Worm (Caenorhabditis elegans): ENCODE results near the gene slc-17.5.
A peak's percentile ranks its signal among the peaks of the same experiment; 100 is the strongest.

slc-17.5 gene

ce11 chrV:8300935-8301535, 16.3 kb upstream of the slc-17.5 start, which contains the start of gene W02D7.6:
Gene W02D7.6 (minus strand): TSS chrV:8301507.
- TF ChIP-seq snu-23 (GFP tag; optimal IDR thresholded peaks at IDR 0.05), result peak; percentile 3
- no peak for TF ChIP-seq mab-9 (GFP tag; IDR thresholded peaks at IDR 0.05)
- no peak for TF ChIP-seq mdl-1 (tag; optimal IDR thresholded peaks at IDR 0.05)
- peak; percentile 13 for TF ChIP-seq ama-1 (optimal IDR thresholded peaks at IDR 0.05)
- no peak for TF ChIP-seq sox-4 (tag; optimal IDR thresholded peaks at IDR 0.05)
- TF ChIP-seq lsy-2 (tag; optimal IDR thresholded peaks at IDR 0.05), result peak in 1 of 2 experiments; percentile 17
- TF ChIP-seq dpl-1 (GFP tag; optimal IDR thresholded peaks at IDR 0.05), result peak in 2 of 3 experiments; percentile 13 to 57
- TF ChIP-seq lin-35 (GFP tag; optimal IDR thresholded peaks at IDR 0.05), result peak in 1 of 2 experiments; percentile 43
- no peak for TF ChIP-seq C34B4.2 (tag; optimal IDR thresholded peaks at IDR 0.05)
- peak; percentile 25 for TF ChIP-seq nhr-47 (tag; optimal IDR thresholded peaks at IDR 0.05)
- no peak for TF ChIP-seq ztf-11 (tag; optimal IDR thresholded peaks at IDR 0.05)
- TF ChIP-seq tlp-1 (tag; optimal IDR thresholded peaks at IDR 0.05), result no peak
- no peak for TF ChIP-seq pax-3 (tag; optimal IDR thresholded peaks at IDR 0.05)
- no peak for TF ChIP-seq unc-130 (tag; optimal IDR thresholded peaks at IDR 0.05)
- TF ChIP-seq skn-1 (tag; optimal IDR thresholded peaks at IDR 0.05), result no peak
- no peak for TF ChIP-seq nhr-19 (GFP tag; conservative IDR thresholded peaks at IDR 0.05)
- TF ChIP-seq alr-1 (tag; optimal IDR thresholded peaks at IDR 0.05; ENCODE audit: borderline replicate concordance), result no peak
- TF ChIP-seq nhr-90 (tag; optimal IDR thresholded peaks at IDR 0.05; ENCODE audit: poor library complexity), result peak; percentile 12
- no peak for TF ChIP-seq irx-1 (tag; optimal IDR thresholded peaks at IDR 0.05)
- no peak for TF ChIP-seq grh-1 (GFP tag; IDR thresholded peaks at IDR 0.05)
- TF ChIP-seq nhr-76 (tag; optimal IDR thresholded peaks at IDR 0.05), result no peak
- TF ChIP-seq lin-39 (tag; optimal IDR thresholded peaks at IDR 0.05), result no peak
- TF ChIP-seq efl-1 (optimal IDR thresholded peaks at IDR 0.05), result peak; percentile 10 to 27
- TF ChIP-seq efl-1 (GFP tag; optimal IDR thresholded peaks at IDR 0.05 in 1 of 2), result peak; percentile 43 to 89
- TF ChIP-seq ceh-82 (tag; optimal IDR thresholded peaks at IDR 0.05), result no peak
- no peak for TF ChIP-seq swsn-7 (tag; optimal IDR thresholded peaks at IDR 0.05)
- TF ChIP-seq nhr-77 (tag; optimal IDR thresholded peaks at IDR 0.05), result no peak
- no peak for TF ChIP-seq pqm-1 (tag; optimal IDR thresholded peaks at IDR 0.05)
- no peak for TF ChIP-seq sptf-1 (tag; optimal IDR thresholded peaks at IDR 0.05)
- peak; percentile 18 for TF ChIP-seq nhr-71 (tag; optimal IDR thresholded peaks at IDR 0.05)
- no peak for TF ChIP-seq Y116A8C.19 (tag; optimal IDR thresholded peaks at IDR 0.05; ENCODE audit: borderline replicate concordance)

- TF ChIP-seq hlh-4 (tag; optimal IDR thresholded peaks at IDR 0.05) (peak; percentile 68), efl-1 (optimal IDR thresholded peaks at IDR 0.05) (no peak), efl-1 (GFP tag; optimal IDR thresholded peaks at IDR 0.05 in 1 of 2) (peak in 1 of 2 experiments; percentile 69), sup-37 (GFP tag; optimal IDR thresholded peaks at IDR 0.05) (no peak), nhr-71 (tag; optimal IDR thresholded peaks at IDR 0.05) (no peak)
Measured at ce11 chrV:8299191-8299854, 14.6 kb upstream of the slc-17.5 start, which contains the start of gene W02D7.5. Gene W02D7.5 (minus strand): TSS chrV:8299241.

- TF ChIP-seq unc-30 (tag; optimal IDR thresholded peaks at IDR 0.05), result no peak
- TF ChIP-seq efl-3 (GFP tag; optimal IDR thresholded peaks at IDR 0.05), result no peak
- no peak for TF ChIP-seq lin-14 (GFP tag; optimal IDR thresholded peaks at IDR 0.05)
- TF ChIP-seq isw-1 (GFP tag; IDR thresholded peaks at IDR 0.05), result no peak
- no peak for TF ChIP-seq zip-4 (GFP tag; optimal IDR thresholded peaks at IDR 0.05)
- TF ChIP-seq grh-1 (GFP tag; IDR thresholded peaks at IDR 0.05), result no peak
- no peak for TF ChIP-seq nhr-85 (tag)
- no peak for TF ChIP-seq pag-3 (tag; optimal IDR thresholded peaks at IDR 0.05; ENCODE audit: borderline replicate concordance, insufficient read depth)
- no peak for TF ChIP-seq elt-3 (tag; optimal IDR thresholded peaks at IDR 0.05)
- TF ChIP-seq elt-2 (tag; optimal IDR thresholded peaks at IDR 0.05), result no peak
- TF ChIP-seq tbx-2 (tag; optimal IDR thresholded peaks at IDR 0.05), result no peak
- no peak for TF ChIP-seq sptf-1 (tag; optimal IDR thresholded peaks at IDR 0.05)
- no peak for TF ChIP-seq fkh-4 (tag; optimal IDR thresholded peaks at IDR 0.05; ENCODE audit: borderline replicate concordance)
- no peak for TF ChIP-seq ama-1 (optimal IDR thresholded peaks at IDR 0.05)
- no peak for TF ChIP-seq sup-37 (GFP tag; optimal IDR thresholded peaks at IDR 0.05)
Measured at ce11 chrV:8297504-8297903, 12.8 kb upstream of the slc-17.5 start, which contains the start of gene W02D7.4. Gene W02D7.4 (minus strand): TSS chrV:8297604.
